Worm (Caenorhabditis elegans) whole organism, L3 larva: ENCODE data around the gene Y57G11C.1142.
A peak's percentile ranks its signal among the peaks of the same experiment; 100 is the strongest.
"Not testable (repeated sequence)": the region's sequence is repeated elsewhere in the genome, so short reads cannot be mapped to it uniquely, and the experiment has no call there.

ENCODE experiments used
- R02D3.7 ChIP-seq: fragments of 150-350 bp; optimal IDR thresholded peaks from 2 replicates; lab custom pipeline; 2014; ENCODE audit warnings: missing biosample characterization, missing genetic modification characterization
- ZK546.5 ChIP-seq: sonication (generic microtip); optimal IDR thresholded peaks from 2 replicates; lab custom pipeline; 2017; ENCODE audit warnings: missing biosample characterization, missing genetic modification characterization
- aly-2 ChIP-seq: fragments of 150-350 bp; optimal IDR thresholded peaks from 2 replicates; lab custom pipeline; 2014; ENCODE audit warnings: missing biosample characterization, missing genetic modification characterization
- ama-1 ChIP-seq: fragments of 150-350 bp; optimal IDR thresholded peaks from 2 replicates; lab custom pipeline; 2018
- ceh-16 ChIP-seq: sonication (generic microtip); optimal IDR thresholded peaks from 2 replicates; lab custom pipeline; 2017; ENCODE audit warnings: missing biosample characterization, missing genetic modification characterization
- ceh-28 ChIP-seq: fragments of 150-350 bp; optimal IDR thresholded peaks from 2 replicates; lab custom pipeline; 2014; ENCODE audit warnings: missing biosample characterization, missing genetic modification reagents, missing genetic modification characterization
- ceh-82 ChIP-seq: fragments of 150-350 bp; optimal IDR thresholded peaks from 2 replicates; lab custom pipeline; 2014; ENCODE audit warnings: missing biosample characterization, missing genetic modification characterization
- ceh-9 ChIP-seq: sonication (generic microtip); optimal IDR thresholded peaks from 2 replicates; lab custom pipeline; 2018; ENCODE audit warnings: missing biosample characterization, missing genetic modification characterization
- egl-27 ChIP-seq: sonication (generic microtip); optimal IDR thresholded peaks from 4 replicates; lab custom pipeline; 2017; ENCODE audit warnings: missing biosample characterization, missing genetic modification reagents, missing genetic modification characterization
- elt-1 ChIP-seq: fragments of 150-350 bp; optimal IDR thresholded peaks from 2 replicates; lab custom pipeline; 2014; ENCODE audit warnings: missing biosample characterization, missing genetic modification characterization
- elt-2 ChIP-seq: sonication (generic microtip); optimal IDR thresholded peaks from 2 replicates; lab custom pipeline; 2016; ENCODE audit warnings: missing genetic modification reagents, mild to moderate bottlenecking, missing genetic modification characterization, missing compliant biosample characterization
- eor-1 ChIP-seq, 2 experiments: fragments of 150-350 bp; optimal IDR thresholded peaks; 2 replicates each; lab custom pipeline; 2014 to 2018; ENCODE audit warnings: missing biosample characterization in 2 of 2, missing genetic modification characterization in 2 of 2
- fkh-10 ChIP-seq: sonication (generic microtip); optimal IDR thresholded peaks from 2 replicates; lab custom pipeline; 2017; ENCODE audit warnings: missing biosample characterization, missing genetic modification reagents, missing genetic modification characterization
- fkh-2 ChIP-seq: fragments of 150-350 bp; optimal IDR thresholded peaks from 2 replicates; lab custom pipeline; 2014; ENCODE audit warnings: missing biosample characterization, missing genetic modification reagents, missing genetic modification characterization
- fos-1 ChIP-seq: fragments of 150-350 bp; optimal IDR thresholded peaks from 2 replicates; lab custom pipeline; 2014; ENCODE audit warnings: missing biosample characterization, missing genetic modification characterization
- hmg-11 ChIP-seq: sonication (generic microtip); optimal IDR thresholded peaks from 2 replicates; lab custom pipeline; 2016; ENCODE audit warnings: missing genetic modification characterization, missing compliant biosample characterization
- jun-1 ChIP-seq: fragments of 150-350 bp; optimal IDR thresholded peaks from 2 replicates; lab custom pipeline; 2014; ENCODE audit warnings: missing biosample characterization, missing genetic modification reagents, missing genetic modification characterization
- lin-39 ChIP-seq: fragments of 150-350 bp; optimal IDR thresholded peaks from 2 replicates; lab custom pipeline; 2018; ENCODE audit warnings: missing biosample characterization, missing genetic modification reagents, missing genetic modification characterization
- lsy-12 ChIP-seq: sonication (generic microtip); optimal IDR thresholded peaks from 2 replicates; lab custom pipeline; 2016; ENCODE audit warnings: mild to moderate bottlenecking, missing genetic modification characterization, missing compliant biosample characterization
- mdl-1 ChIP-seq: fragments of 150-350 bp; optimal IDR thresholded peaks from 2 replicates; lab custom pipeline; 2014; ENCODE audit warnings: missing biosample characterization, missing genetic modification characterization
- mml-1 ChIP-seq: fragments of 150-350 bp; sonication (generic microtip); optimal IDR thresholded peaks from 3 replicates; lab custom pipeline; 2014; ENCODE audit warnings: missing biosample characterization, missing genetic modification characterization
- nfya-1 ChIP-seq: sonication (generic microtip); optimal IDR thresholded peaks from 2 replicates; lab custom pipeline; 2017; ENCODE audit warnings: missing genetic modification characterization, mild to moderate bottlenecking, missing compliant biosample characterization, antibody characterized with exemption, moderate library complexity; ENCODE audit not compliant: insufficient read depth
- nhr-12 ChIP-seq: fragments of 150-350 bp; optimal IDR thresholded peaks from 2 replicates; lab custom pipeline; 2014; ENCODE audit warnings: missing biosample characterization, missing genetic modification characterization
- nhr-23 ChIP-seq: fragments of 150-350 bp; optimal IDR thresholded peaks from 2 replicates; lab custom pipeline; 2014; ENCODE audit warnings: missing biosample characterization, missing genetic modification reagents, missing genetic modification characterization
- nhr-237 ChIP-seq: fragments of 150-350 bp; optimal IDR thresholded peaks from 2 replicates; lab custom pipeline; 2014; ENCODE audit warnings: missing biosample characterization, missing genetic modification characterization
- nhr-25 ChIP-seq: sonication (generic microtip); optimal IDR thresholded peaks from 2 replicates; lab custom pipeline; 2017; ENCODE audit warnings: missing biosample characterization, missing genetic modification characterization
- nhr-28 ChIP-seq: fragments of 150-350 bp; optimal IDR thresholded peaks from 2 replicates; lab custom pipeline; 2014; ENCODE audit warnings: missing biosample characterization, missing genetic modification characterization
- nhr-43 ChIP-seq: sonication (generic microtip); optimal IDR thresholded peaks from 2 replicates; lab custom pipeline; 2016; ENCODE audit warnings: mild to moderate bottlenecking, missing genetic modification characterization, missing compliant biosample characterization; ENCODE audit not compliant: poor library complexity, severe bottlenecking
- nhr-67 ChIP-seq: fragments of 150-350 bp; optimal IDR thresholded peaks from 2 replicates; lab custom pipeline; 2014; ENCODE audit warnings: missing biosample characterization, missing genetic modification characterization
- nhr-76 ChIP-seq: fragments of 150-350 bp; sonication (generic microtip); optimal IDR thresholded peaks from 5 replicates; lab custom pipeline; 2014; ENCODE audit warnings: missing biosample characterization, missing genetic modification characterization
- nhr-77 ChIP-seq: fragments of 150-350 bp; optimal IDR thresholded peaks from 2 replicates; lab custom pipeline; 2014; ENCODE audit warnings: missing biosample characterization, missing genetic modification characterization
- pqm-1 ChIP-seq: fragments of 150-350 bp; optimal IDR thresholded peaks from 2 replicates; lab custom pipeline; 2017; ENCODE audit warnings: missing biosample characterization, missing genetic modification characterization, inconsistent platforms
- sea-2 ChIP-seq: fragments of 150-350 bp; sonication (generic microtip); optimal IDR thresholded peaks from 4 replicates; lab custom pipeline; 2014; ENCODE audit warnings: missing biosample characterization, missing genetic modification reagents, missing genetic modification characterization
- skn-1 ChIP-seq: fragments of 150-350 bp; optimal IDR thresholded peaks from 2 replicates; lab custom pipeline; 2014; ENCODE audit warnings: missing biosample characterization, missing genetic modification characterization
- snpc-4 ChIP-seq: fragments of 150-350 bp; optimal IDR thresholded peaks from 2 replicates; lab custom pipeline; 2014; ENCODE audit warnings: missing biosample characterization, missing genetic modification characterization
- tbx-2 ChIP-seq: sonication (generic microtip); optimal IDR thresholded peaks from 2 replicates; lab custom pipeline; 2016; ENCODE audit warnings: mild to moderate bottlenecking, missing genetic modification characterization, missing compliant biosample characterization
- unc-39 ChIP-seq: sonication (generic microtip); optimal IDR thresholded peaks from 4 replicates; lab custom pipeline; 2017; ENCODE audit warnings: missing biosample characterization, missing genetic modification characterization
- unc-62 ChIP-seq: fragments of 150-350 bp; sonication (generic microtip); optimal IDR thresholded peaks from 4 replicates; lab custom pipeline; 2014; ENCODE audit warnings: missing biosample characterization, missing genetic modification reagents, missing genetic modification characterization
- ztf-11 ChIP-seq: fragments of 150-350 bp; optimal IDR thresholded peaks from 2 replicates; lab custom pipeline; 2014; ENCODE audit warnings: missing biosample characterization, missing genetic modification characterization

Y57G11C.1142 gene

DNA sequence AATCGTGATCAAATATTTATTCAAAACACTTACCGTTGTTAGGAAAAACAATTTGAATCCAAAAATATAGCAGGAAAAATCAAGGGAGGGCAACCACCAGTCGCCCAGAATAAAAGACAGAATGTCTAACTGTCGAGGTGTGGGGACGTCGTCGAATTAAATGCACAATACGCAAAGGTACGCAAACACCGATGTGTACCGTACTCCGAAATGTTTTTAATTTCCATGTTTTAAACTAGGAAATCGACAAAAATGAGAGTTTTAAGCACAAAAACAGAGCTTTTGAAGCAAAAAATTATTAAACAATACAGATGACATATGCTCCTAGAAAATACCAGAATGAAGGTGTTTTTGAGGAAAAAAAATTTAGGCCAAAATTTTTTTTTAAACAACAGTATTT, 28.0 kb upstream of the Y57G11C.1142 start, which contains the start of gene Y57G11C.51:
Y57G11C.51 (minus strand) TSS at position 101 of the 400 bp plus-strand sequence.
- TF ChIP-seq mdl-1; elt-2; fkh-10 (GFP tag; lab: Kevin White, UChicago): not testable (repeated sequence)

- TF ChIP-seq snpc-4 (tag; lab: Kevin White, UChicago) = peak; percentile 38
Observed at ce11 chrIV:14780566-14780965, 21.9 kb upstream of the Y57G11C.1142 start.

DNA sequence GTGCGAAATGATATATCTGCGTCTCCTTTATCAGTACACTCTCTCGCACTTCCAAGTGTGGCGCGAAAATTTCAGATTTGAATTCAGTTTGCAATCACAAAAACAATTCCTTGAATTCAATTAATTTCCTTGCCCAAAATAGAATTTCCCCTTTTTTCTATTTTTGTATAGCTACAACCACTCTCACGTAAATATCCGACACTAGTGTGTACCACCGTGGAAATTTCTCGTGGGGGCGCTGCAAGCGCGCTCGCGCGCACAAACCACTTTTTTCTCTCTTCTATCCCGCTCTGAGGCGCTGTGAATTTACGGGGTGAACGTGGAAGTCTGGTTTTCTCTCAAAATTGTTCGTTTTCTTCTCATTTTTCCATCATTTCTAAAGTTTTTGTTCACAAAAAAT, 20.9 kb upstream of the Y57G11C.1142 start, which contains the start of gene Y57G11C.8:
Y57G11C.8 (plus strand) TSS at position 301 of the 400 bp plus-strand sequence.
- TF ChIP-seq nhr-237 (tag; lab: Kevin White, UChicago) (no peak), hmg-11 (tag; lab: Kevin White, UChicago) (no peak), fkh-10 (GFP tag; lab: Kevin White, UChicago) (no peak)

DNA sequence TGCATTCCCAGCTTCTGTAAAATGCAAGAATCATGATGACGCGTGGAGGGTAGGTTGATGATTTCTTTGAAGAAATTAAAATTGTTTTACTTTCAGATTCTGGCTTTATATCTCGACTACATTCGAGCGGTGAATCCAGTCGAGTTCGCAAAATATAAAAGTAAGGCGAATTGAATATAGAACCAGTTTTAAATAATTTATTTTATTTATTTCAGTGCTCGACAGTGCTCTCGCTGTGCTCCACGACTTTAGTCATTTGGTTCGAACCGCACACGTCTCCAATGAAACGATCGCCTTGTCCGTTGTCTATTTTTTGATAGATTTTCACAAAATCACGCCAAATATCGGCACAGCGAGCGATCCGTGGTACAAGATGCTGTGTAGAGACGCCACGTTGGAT, 20.2 kb upstream of the Y57G11C.1142 start, which contains the start of gene Y57G11C.1130:
Y57G11C.1130 (plus strand) TSS at position 301 of the 400 bp plus-strand sequence.
- TF ChIP-seq R02D3.7 (tag; lab: Kevin White, UChicago) (no peak), nhr-28 (tag; lab: Kevin White, UChicago) (no peak), aly-2 (tag; lab: Kevin White, UChicago) (no peak), nhr-25 (tag; lab: Kevin White, UChicago) (no peak), nhr-43 (tag; lab: Kevin White, UChicago) (no peak), elt-2 (no peak), ceh-28 (tag; lab: Kevin White, UChicago) (no peak), nhr-67 (tag; lab: Kevin White, UChicago) (no peak), lsy-12 (tag; lab: Kevin White, UChicago) (no peak), sea-2 (GFP tag; lab: Kevin White, UChicago) (no peak), nhr-77 (tag; lab: Kevin White, UChicago) (no peak), mdl-1 (no peak), mml-1 (tag; lab: Kevin White, UChicago) (no peak), tbx-2 (tag; lab: Kevin White, UChicago) (no peak), nhr-76 (tag; lab: Kevin White, UChicago) (no peak)

DNA sequence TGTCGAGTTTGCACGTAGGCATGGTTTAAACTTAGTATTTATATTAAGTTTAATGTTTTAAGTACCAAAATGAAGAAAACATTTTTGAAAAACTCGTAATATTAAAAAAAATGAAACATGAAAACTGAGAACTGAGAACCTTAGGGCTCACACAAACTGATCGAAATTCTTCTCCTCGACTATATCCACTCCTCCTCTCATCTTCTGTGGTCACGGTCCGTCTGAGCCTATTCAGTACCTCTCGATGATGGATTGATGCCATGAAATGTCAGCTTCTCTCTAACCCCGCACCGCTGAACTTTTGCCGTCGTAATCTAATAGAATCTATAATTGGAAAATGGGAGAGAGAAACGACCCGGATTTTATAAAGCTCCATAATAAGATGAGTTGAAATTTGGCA, 17.9 kb upstream of the Y57G11C.1142 start, which contains the start of gene nlp-56:
nlp-56 (minus strand) TSS at position 257 of the 400 bp plus-strand sequence.
- no peak for TF ChIP-seq skn-1 (tag; lab: Kevin White, UChicago)
- no peak for TF ChIP-seq nhr-43 (tag; lab: Kevin White, UChicago)
- no peak for TF ChIP-seq nhr-25 (tag; lab: Kevin White, UChicago)
- TF ChIP-seq unc-62 (GFP tag; lab: Kevin White, UChicago) = no peak
- TF ChIP-seq ceh-16 (tag; lab: Kevin White, UChicago) = no peak
- no peak for TF ChIP-seq lin-39 (tag; lab: Kevin White, UChicago)
- TF ChIP-seq, all 47 proteins: peak for 0

- TF ChIP-seq eor-1 (tag; optimal IDR thresholded peaks at IDR 0.05; lab: Kevin White, UChicago) (no peak), ceh-28 (tag; lab: Kevin White, UChicago) (peak; percentile 28), fkh-10 (GFP tag; lab: Kevin White, UChicago) (no peak), mml-1 (tag; lab: Kevin White, UChicago) (no peak), ceh-9 (no peak), ama-1 (lab: Kevin White, UChicago) (no peak), nfya-1 (tag; lab: Kevin White, UChicago) (peak; percentile 81), snpc-4 (tag; lab: Kevin White, UChicago) (peak; percentile 42), elt-2 (peak; percentile 48), egl-27 (no peak), fkh-2 (no peak), fos-1 (tag; lab: Kevin White, UChicago) (no peak), nhr-12 (no peak), unc-39 (no peak), sea-2 (GFP tag; lab: Kevin White, UChicago) (no peak), ztf-11 (tag; lab: Kevin White, UChicago) (no peak), jun-1 (tag; lab: Kevin White, UChicago) (no peak), nhr-25 (tag; lab: Kevin White, UChicago) (peak; percentile 22), pqm-1 (tag; lab: Kevin White, UChicago) (peak; percentile 2), ceh-16 (tag; lab: Kevin White, UChicago) (no peak), ZK546.5 (tag; lab: Kevin White, UChicago) (no peak), skn-1 (tag; lab: Kevin White, UChicago) (no peak), elt-1 (tag; lab: Kevin White, UChicago) (no peak), nhr-76 (tag; lab: Kevin White, UChicago) (no peak), hmg-11 (tag; lab: Kevin White, UChicago) (peak; percentile 73), ceh-82 (tag; lab: Kevin White, UChicago) (no peak), nhr-23 (peak; percentile 34)
Observed at ce11 chrIV:14786374-14787136, 15.9 kb upstream of the Y57G11C.1142 start, which contains the start of gene melo-1. Gene melo-1 (plus strand): TSS chrIV:14787031.
